Worm (Caenorhabditis elegans) whole organism, early embryonic: Measurements from ENCODE around the gene C11E4.7.

Experiments used
- B0310.2 ChIP-seq: sonication (generic microtip); optimal IDR thresholded peaks from 2 replicates; lab custom pipeline; 2016; ENCODE audit warnings: mild to moderate bottlenecking, missing genetic modification characterization, missing compliant biosample characterization
- F13C5.2 ChIP-seq: sonication (generic microtip); optimal IDR thresholded peaks from 2 replicates; lab custom pipeline; 2017; ENCODE audit warnings: mild to moderate bottlenecking, missing genetic modification characterization, inconsistent platforms, missing compliant biosample characterization
- ama-1 ChIP-seq: fragments of 150-350 bp; optimal IDR thresholded peaks from 2 replicates; lab custom pipeline; 2014
- ets-7 ChIP-seq: sonication (generic microtip); optimal IDR thresholded peaks from 2 replicates; lab custom pipeline; 2016; ENCODE audit warnings: missing genotype, missing genetic modification characterization, missing compliant biosample characterization
- hmbx-1 ChIP-seq: sonication (generic microtip); optimal IDR thresholded peaks from 2 replicates; lab custom pipeline; 2016; ENCODE audit warnings: mild to moderate bottlenecking, missing genetic modification characterization, missing compliant biosample characterization
- hmg-4 ChIP-seq: fragments of 200-800 bp; sonication (Bioruptor generic); optimal IDR thresholded peaks from 2 replicates; lab custom pipeline; 2018; ENCODE audit warnings: mild to moderate bottlenecking, missing genetic modification characterization, missing compliant biosample characterization
- scrt-1 ChIP-seq: fragments of 200-800 bp; sonication (Bioruptor generic); IDR thresholded peaks from 2 replicates; pipeline ENCODE4 v1.3.6; 2022; ENCODE audit warnings: missing genetic modification characterization, missing compliant biosample characterization
- sea-1 ChIP-seq: fragments of 200-800 bp; sonication (Bioruptor generic); conservative IDR thresholded peaks from 2 replicates; pipeline ENCODE4 v1.3.6; 2022; ENCODE audit warnings: missing genetic modification characterization, missing compliant biosample characterization
- tbx-37 ChIP-seq: fragments of 200-800 bp; sonication (Bioruptor generic); conservative IDR thresholded peaks from 2 replicates; pipeline ENCODE4 v1.3.6; 2022; ENCODE audit warnings: missing genetic modification reagents, missing genetic modification characterization, missing compliant biosample characterization
- tra-4 ChIP-seq: sonication (generic microtip); optimal IDR thresholded peaks from 2 replicates; lab custom pipeline; 2017; ENCODE audit warnings: missing genetic modification characterization, missing compliant biosample characterization

DNA sequence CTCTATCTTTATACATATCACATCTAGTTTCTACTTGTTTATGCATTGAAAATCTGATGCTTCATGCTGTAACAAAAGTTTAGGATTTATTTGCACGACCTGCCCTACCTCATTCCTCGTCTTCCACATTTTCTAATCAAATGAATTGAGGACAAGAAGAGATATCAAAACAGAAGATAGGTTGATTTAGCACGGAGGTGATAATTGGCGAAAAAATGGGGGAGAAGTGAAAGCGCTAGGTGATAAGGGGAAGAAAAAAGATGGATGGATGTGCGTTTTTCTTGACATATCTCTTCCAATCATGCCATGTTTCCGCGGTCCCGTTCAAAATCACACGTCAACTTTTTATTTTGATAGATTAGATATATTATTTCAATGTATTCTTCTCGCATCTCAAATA lies 8.9 kb upstream of the C11E4.7 start:
- TF ChIP-seq hmbx-1 (tag; lab: Kevin White, UChicago) = no peak
- TF ChIP-seq ama-1 (lab: Kevin White, UChicago) = no peak
- TF ChIP-seq scrt-1 (GFP tag; lab: Robert Waterston, UW) = no peak
- no peak for TF ChIP-seq hmg-4 (GFP tag; lab: Kevin White, UChicago)
- no peak for TF ChIP-seq sea-1
- TF ChIP-seq ets-7 (tag; lab: Kevin White, UChicago) = no peak
- TF ChIP-seq F13C5.2 (tag; lab: Kevin White, UChicago) = no peak
- TF ChIP-seq tra-4 = no peak
- no peak for TF ChIP-seq tbx-37
- TF ChIP-seq B0310.2 (tag; lab: Kevin White, UChicago) = no peak
